Worm (Caenorhabditis elegans): Measurements from ENCODE around the gene C03B1.17.

- TF ChIP-seq ztf-29 (GFP tag; IDR thresholded peaks at IDR 0.05) (no peak), med-1 (GFP tag; optimal IDR thresholded peaks at IDR 0.05; ENCODE audit: insufficient read depth) (no peak)
Measured at ce11 chrX:6378363-6378762, 4.9 kb downstream of the C03B1.17 start.
